Fruit fly (Drosophila melanogaster): ENCODE data around the gene moody.

Gene moody

dm6 chrX:2009453-2010009 lies 40.4 kb downstream of the moody start:
- TF ChIP-seq Clk (GFP tag; optimal IDR thresholded peaks at IDR 0.05) (no peak), tj (GFP tag; optimal IDR thresholded peaks at IDR 0.05) (no peak), kay (GFP tag; ENCODE audit: borderline replicate concordance) (no peak), cic (GFP tag; optimal IDR thresholded peaks at IDR 0.05) (no peak), CG7101 (tag; optimal IDR thresholded peaks at IDR 0.05) (peak; percentile 65), Crg-1 (GFP tag; optimal IDR thresholded peaks at IDR 0.05) (no peak), CG12768 (GFP tag; optimal IDR thresholded peaks at IDR 0.05) (peak; percentile 55), toe (GFP tag; optimal IDR thresholded peaks at IDR 0.05) (peak; percentile 75), bab1 (GFP tag; optimal IDR thresholded peaks at IDR 0.05) (peak; percentile 53), CG7045 (GFP tag; optimal IDR thresholded peaks at IDR 0.05) (peak; percentile 20), CG14711 (tag; optimal IDR thresholded peaks at IDR 0.05) (peak; percentile 58), CG5204 (GFP tag; optimal IDR thresholded peaks at IDR 0.05) (peak; percentile 81), CG33017 (tag; optimal IDR thresholded peaks at IDR 0.05) (peak; percentile 14), ovo (GFP tag; optimal IDR thresholded peaks at IDR 0.05) (peak; percentile 52), CG1620 (GFP tag; optimal IDR thresholded peaks at IDR 0.05) (peak; percentile 71), Mnt (GFP tag; optimal IDR thresholded peaks at IDR 0.05) (peak; percentile 26), Hr96 (GFP tag; optimal IDR thresholded peaks at IDR 0.05) (peak; percentile 74), cnc (optimal IDR thresholded peaks at IDR 0.05) (no peak), CG11617 (GFP tag; optimal IDR thresholded peaks at IDR 0.05) (peak; percentile 82), pad (GFP tag; optimal IDR thresholded peaks at IDR 0.05) (peak; percentile 49)

dm6 chrX:2008953-2009452 lies 40.9 kb downstream of the moody start, which contains the start of gene PIG-K:
Gene PIG-K (minus strand): TSS chrX:2009364.
- no peak for TF ChIP-seq Hr96 (GFP tag; optimal IDR thresholded peaks at IDR 0.05)
- TF ChIP-seq CG33017 (tag; optimal IDR thresholded peaks at IDR 0.05) = no peak
- no peak for TF ChIP-seq ovo (GFP tag; optimal IDR thresholded peaks at IDR 0.05)
- TF ChIP-seq cnc (optimal IDR thresholded peaks at IDR 0.05) = no peak
- TF ChIP-seq CG7045 (GFP tag; optimal IDR thresholded peaks at IDR 0.05) = no peak
- TF ChIP-seq CG1620 (GFP tag; optimal IDR thresholded peaks at IDR 0.05) = no peak
- no peak for TF ChIP-seq CG11617 (GFP tag; optimal IDR thresholded peaks at IDR 0.05)
- no peak for TF ChIP-seq Crg-1 (GFP tag; optimal IDR thresholded peaks at IDR 0.05)
- TF ChIP-seq kay (GFP tag; ENCODE audit: borderline replicate concordance) = no peak
- TF ChIP-seq CG5204 (GFP tag; optimal IDR thresholded peaks at IDR 0.05) = no peak
- TF ChIP-seq tj (GFP tag; optimal IDR thresholded peaks at IDR 0.05) = no peak
- no peak for TF ChIP-seq pad (GFP tag; optimal IDR thresholded peaks at IDR 0.05)
- TF ChIP-seq CG14711 (tag; optimal IDR thresholded peaks at IDR 0.05) = no peak
- TF ChIP-seq toe (GFP tag; optimal IDR thresholded peaks at IDR 0.05) = no peak
- no peak for TF ChIP-seq bab1 (GFP tag; optimal IDR thresholded peaks at IDR 0.05)
- TF ChIP-seq cic (GFP tag; optimal IDR thresholded peaks at IDR 0.05) = no peak
- TF ChIP-seq Mnt (GFP tag; optimal IDR thresholded peaks at IDR 0.05) = no peak
- TF ChIP-seq CG12768 (GFP tag; optimal IDR thresholded peaks at IDR 0.05) = no peak
- no peak for TF ChIP-seq CG7101 (tag; optimal IDR thresholded peaks at IDR 0.05)

- TF ChIP-seq Hr96 (GFP tag; optimal IDR thresholded peaks at IDR 0.05) = peak; percentile 76
- TF ChIP-seq CG7101 (tag; optimal IDR thresholded peaks at IDR 0.05) = peak; percentile 37
- no peak for TF ChIP-seq tj (GFP tag; optimal IDR thresholded peaks at IDR 0.05)
- TF ChIP-seq CG1620 (GFP tag; optimal IDR thresholded peaks at IDR 0.05) = peak; percentile 36
- TF ChIP-seq CG12768 (GFP tag; optimal IDR thresholded peaks at IDR 0.05) = no peak
- no peak for TF ChIP-seq Crg-1 (GFP tag; optimal IDR thresholded peaks at IDR 0.05)
- no peak for TF ChIP-seq CG33017 (tag; optimal IDR thresholded peaks at IDR 0.05)
- TF ChIP-seq CG5204 (GFP tag; optimal IDR thresholded peaks at IDR 0.05) = no peak
- no peak for TF ChIP-seq cic (GFP tag; optimal IDR thresholded peaks at IDR 0.05)
- TF ChIP-seq cnc (optimal IDR thresholded peaks at IDR 0.05) = no peak
- no peak for TF ChIP-seq ovo (GFP tag; optimal IDR thresholded peaks at IDR 0.05)
- TF ChIP-seq toe (GFP tag; optimal IDR thresholded peaks at IDR 0.05) = no peak
- peak; percentile 34 for TF ChIP-seq Mnt (GFP tag; optimal IDR thresholded peaks at IDR 0.05)
- TF ChIP-seq kay (GFP tag; ENCODE audit: borderline replicate concordance) = no peak
- peak; percentile 70 for TF ChIP-seq bab1 (GFP tag; optimal IDR thresholded peaks at IDR 0.05)
- no peak for TF ChIP-seq Clk (GFP tag; optimal IDR thresholded peaks at IDR 0.05)
- no peak for TF ChIP-seq CG7045 (GFP tag; optimal IDR thresholded peaks at IDR 0.05)
- TF ChIP-seq pad (GFP tag; optimal IDR thresholded peaks at IDR 0.05) = peak; percentile 15
- peak; percentile 30 for TF ChIP-seq CG11617 (GFP tag; optimal IDR thresholded peaks at IDR 0.05)
- no peak for TF ChIP-seq CG14711 (tag; optimal IDR thresholded peaks at IDR 0.05)
Observed at dm6 chrX:2005840-2006239, 44.1 kb downstream of the moody start.

- TF ChIP-seq cic (GFP tag; optimal IDR thresholded peaks at IDR 0.05) (no peak), bab1 (GFP tag; optimal IDR thresholded peaks at IDR 0.05) (no peak), Hr96 (GFP tag; optimal IDR thresholded peaks at IDR 0.05) (no peak), toe (GFP tag; optimal IDR thresholded peaks at IDR 0.05) (no peak), CG11617 (GFP tag; optimal IDR thresholded peaks at IDR 0.05) (no peak), Mnt (GFP tag; optimal IDR thresholded peaks at IDR 0.05) (no peak), CG7101 (tag; optimal IDR thresholded peaks at IDR 0.05) (no peak), kay (GFP tag; ENCODE audit: borderline replicate concordance) (no peak), CG12768 (GFP tag; optimal IDR thresholded peaks at IDR 0.05) (no peak), cnc (optimal IDR thresholded peaks at IDR 0.05) (no peak), pad (GFP tag; optimal IDR thresholded peaks at IDR 0.05) (no peak), Crg-1 (GFP tag; optimal IDR thresholded peaks at IDR 0.05) (no peak), ovo (GFP tag; optimal IDR thresholded peaks at IDR 0.05) (no peak)
Observed at dm6 chrX:2004114-2004513, 45.8 kb downstream of the moody start.

- no peak for TF ChIP-seq cic (GFP tag; optimal IDR thresholded peaks at IDR 0.05)
- no peak for TF ChIP-seq CG14711 (tag; optimal IDR thresholded peaks at IDR 0.05)
- no peak for TF ChIP-seq Crg-1 (GFP tag; optimal IDR thresholded peaks at IDR 0.05)
- no peak for TF ChIP-seq CG12768 (GFP tag; optimal IDR thresholded peaks at IDR 0.05)
- TF ChIP-seq CG7101 (tag; optimal IDR thresholded peaks at IDR 0.05) = no peak
- TF ChIP-seq Hr96 (GFP tag; optimal IDR thresholded peaks at IDR 0.05) = no peak
- TF ChIP-seq CG33017 (tag; optimal IDR thresholded peaks at IDR 0.05) = no peak
- TF ChIP-seq CG11617 (GFP tag; optimal IDR thresholded peaks at IDR 0.05) = no peak
- no peak for TF ChIP-seq CG1620 (GFP tag; optimal IDR thresholded peaks at IDR 0.05)
- TF ChIP-seq bab1 (GFP tag; optimal IDR thresholded peaks at IDR 0.05) = no peak
- no peak for TF ChIP-seq tj (GFP tag; optimal IDR thresholded peaks at IDR 0.05)
- no peak for TF ChIP-seq CG7045 (GFP tag; optimal IDR thresholded peaks at IDR 0.05)
Observed at dm6 chrX:2001057-2001456, 48.9 kb downstream of the moody start.
